Worm (Caenorhabditis elegans) whole organism, L1 larva: ENCODE measurements around the gene mboa-6.

ENCODE experiments used
- C16A3.4 ChIP-seq: fragments of 150-350 bp; optimal IDR thresholded peaks from 2 replicates; lab custom pipeline; 2014; ENCODE audit warnings: missing biosample characterization, missing genetic modification characterization
- C34B4.2 ChIP-seq: sonication (generic microtip); optimal IDR thresholded peaks from 2 replicates; lab custom pipeline; 2017; ENCODE audit warnings: mild to moderate bottlenecking, missing genetic modification characterization, missing compliant biosample characterization
- Y116A8C.19 ChIP-seq: sonication (generic microtip); optimal IDR thresholded peaks from 2 replicates; lab custom pipeline; 2016; ENCODE audit warnings: missing compliant biosample characterization, missing genetic modification characterization, borderline replicate concordance
- ceh-8 ChIP-seq: fragments of 200-800 bp; sonication (Bioruptor generic); optimal IDR thresholded peaks from 2 replicates; lab custom pipeline; 2018; ENCODE audit warnings: mild to moderate bottlenecking, missing genetic modification characterization, moderate library complexity, missing compliant biosample characterization
- ceh-88 ChIP-seq: fragments of 200-800 bp; sonication (Bioruptor generic); IDR thresholded peaks from 2 replicates; pipeline ENCODE4 v1.3.6; 2022; ENCODE audit warnings: missing genetic modification characterization, missing compliant biosample characterization
- ceh-90 ChIP-seq: sonication (generic microtip); optimal IDR thresholded peaks from 2 replicates; lab custom pipeline; 2016; ENCODE audit warnings: missing genetic modification characterization, missing compliant biosample characterization
- ces-1 ChIP-seq: fragments of 150-350 bp; optimal IDR thresholded peaks from 2 replicates; lab custom pipeline; 2014; ENCODE audit warnings: missing biosample characterization, missing genetic modification reagents, missing genetic modification characterization
- dpl-1 ChIP-seq, 3 experiments: fragments of 150-350 bp in 2 of 3; sonication (generic microtip) in 1 of 3; optimal IDR thresholded peaks; 2 replicates each; lab custom pipeline; 2014 to 2017; ENCODE audit warnings: missing biosample characterization in 3 of 3, missing genetic modification characterization in 3 of 3, missing genetic modification reagents in 3 of 3
- dsc-1 ChIP-seq: sonication (generic microtip); optimal IDR thresholded peaks from 2 replicates; lab custom pipeline; 2016; ENCODE audit warnings: mild to moderate bottlenecking, missing genetic modification characterization, missing compliant biosample characterization
- efl-1 ChIP-seq, 4 experiments: fragments of 150-350 bp; optimal IDR thresholded peaks in 3 of 4; peaks in 1 of 4; 1 replicate in 1 of 4; 2 replicates in 3 of 4; lab custom pipeline; 2014; ENCODE audit warnings: missing biosample characterization in 2 of 4, missing genetic modification characterization in 2 of 4, missing genetic modification reagents in 2 of 4
- efl-3 ChIP-seq: fragments of 200-800 bp; sonication (Bioruptor generic); optimal IDR thresholded peaks from 2 replicates; lab custom pipeline; 2018; ENCODE audit warnings: mild to moderate bottlenecking, missing genetic modification characterization, missing compliant biosample characterization
- fkh-10 ChIP-seq: sonication (generic microtip); optimal IDR thresholded peaks from 2 replicates; lab custom pipeline; 2017; ENCODE audit warnings: missing biosample characterization, missing genetic modification reagents, missing genetic modification characterization
- fkh-4 ChIP-seq: sonication (generic microtip); optimal IDR thresholded peaks from 2 replicates; lab custom pipeline; 2016; ENCODE audit warnings: missing compliant biosample characterization, missing genetic modification characterization, borderline replicate concordance
- fkh-8 ChIP-seq: sonication (generic microtip); optimal IDR thresholded peaks from 2 replicates; lab custom pipeline; 2016; ENCODE audit warnings: mild to moderate bottlenecking, missing genetic modification characterization, missing compliant biosample characterization
- hlh-17 ChIP-seq: fragments of 200-800 bp; sonication (Bioruptor generic); optimal IDR thresholded peaks from 2 replicates; lab custom pipeline; 2018; ENCODE audit warnings: missing genetic modification characterization, mild to moderate bottlenecking, missing compliant biosample characterization, moderate library complexity, borderline replicate concordance
- hlh-4 ChIP-seq: sonication (generic microtip); optimal IDR thresholded peaks from 2 replicates; lab custom pipeline; 2016; ENCODE audit warnings: mild to moderate bottlenecking, missing genetic modification characterization, missing compliant biosample characterization
- hpl-2 ChIP-seq: fragments of 150-350 bp; optimal IDR thresholded peaks from 2 replicates; lab custom pipeline; 2014; ENCODE audit warnings: missing biosample characterization, missing genetic modification reagents, missing genetic modification characterization
- isw-1 ChIP-seq: fragments of 200-800 bp; sonication (Bioruptor generic); IDR thresholded peaks from 2 replicates; pipeline ENCODE4 v1.3.6; 2022; ENCODE audit warnings: missing genetic modification characterization, missing compliant biosample characterization
- jun-1 ChIP-seq: fragments of 150-350 bp; optimal IDR thresholded peaks from 2 replicates; lab custom pipeline; 2014; ENCODE audit warnings: missing biosample characterization, missing genetic modification reagents, missing genetic modification characterization
- lin-13 ChIP-seq: fragments of 150-350 bp; optimal IDR thresholded peaks from 2 replicates; lab custom pipeline; 2014; ENCODE audit warnings: missing biosample characterization, missing genetic modification reagents, missing genetic modification characterization
- lin-14 ChIP-seq: fragments of 200-800 bp; sonication (Bioruptor generic); optimal IDR thresholded peaks from 2 replicates; lab custom pipeline; 2018; ENCODE audit warnings: mild to moderate bottlenecking, missing genetic modification characterization, moderate library complexity, missing compliant biosample characterization
- lin-15B ChIP-seq: fragments of 150-350 bp; sonication (generic microtip); optimal IDR thresholded peaks from 3 replicates; lab custom pipeline; 2014; ENCODE audit warnings: missing biosample characterization, missing genetic modification characterization
- lsy-2 ChIP-seq, 2 experiments: fragments of 150-350 bp; optimal IDR thresholded peaks; 2 replicates each; lab custom pipeline; 2014; ENCODE audit warnings: missing biosample characterization in 2 of 2, missing genetic modification characterization in 2 of 2
- mab-9 ChIP-seq: fragments of 200-800 bp; sonication (Bioruptor generic); IDR thresholded peaks from 2 replicates; pipeline ENCODE4 v1.3.6; 2022; ENCODE audit warnings: missing genetic modification reagents, missing genetic modification characterization, missing compliant biosample characterization
- mef-2 ChIP-seq: fragments of 150-350 bp; optimal IDR thresholded peaks from 2 replicates; lab custom pipeline; 2014; ENCODE audit warnings: missing biosample characterization, missing genetic modification characterization
- nhr-12 ChIP-seq: sonication (generic microtip); optimal IDR thresholded peaks from 2 replicates; lab custom pipeline; 2017; ENCODE audit warnings: missing biosample characterization, missing genetic modification characterization
- nhr-19 ChIP-seq: fragments of 200-800 bp; sonication (Bioruptor generic); conservative IDR thresholded peaks from 2 replicates; pipeline ENCODE4 v1.3.6; 2022; ENCODE audit warnings: missing genetic modification characterization, missing compliant biosample characterization
- nhr-237 ChIP-seq: fragments of 150-350 bp; optimal IDR thresholded peaks from 2 replicates; lab custom pipeline; 2014; ENCODE audit warnings: missing biosample characterization, missing genetic modification characterization
- nhr-71 ChIP-seq: sonication (generic microtip); optimal IDR thresholded peaks from 2 replicates; lab custom pipeline; 2016; ENCODE audit warnings: mild to moderate bottlenecking, missing genetic modification characterization, moderate library complexity, missing compliant biosample characterization
- nhr-76 ChIP-seq: sonication (generic microtip); optimal IDR thresholded peaks from 2 replicates; lab custom pipeline; 2017; ENCODE audit warnings: missing biosample characterization, missing genetic modification characterization
- nhr-77 ChIP-seq: fragments of 150-350 bp; optimal IDR thresholded peaks from 2 replicates; lab custom pipeline; 2014; ENCODE audit warnings: missing biosample characterization, missing genetic modification characterization
- nhr-84 ChIP-seq: sonication (generic microtip); optimal IDR thresholded peaks from 2 replicates; lab custom pipeline; 2017; ENCODE audit warnings: missing biosample characterization, missing genetic modification characterization
- nhr-85 ChIP-seq: sonication (generic microtip); peaks from one replicate; lab custom pipeline; 2016; ENCODE audit warnings: missing genetic modification characterization, inconsistent platforms, missing compliant biosample characterization
- pag-3 ChIP-seq: sonication (generic microtip); optimal IDR thresholded peaks from 2 replicates; lab custom pipeline; 2017; ENCODE audit warnings: missing genetic modification characterization, mild to moderate bottlenecking, missing compliant biosample characterization, antibody characterized with exemption, borderline replicate concordance; ENCODE audit not compliant: insufficient read depth
- swsn-7 ChIP-seq: sonication (generic microtip); optimal IDR thresholded peaks from 2 replicates; lab custom pipeline; 2016; ENCODE audit warnings: missing genetic modification characterization, missing compliant biosample characterization
- tbx-2 ChIP-seq: sonication (generic microtip); optimal IDR thresholded peaks from 2 replicates; lab custom pipeline; 2016; ENCODE audit warnings: missing genetic modification characterization, missing compliant biosample characterization
- tlp-1 ChIP-seq: fragments of 150-350 bp; optimal IDR thresholded peaks from 2 replicates; lab custom pipeline; 2014; ENCODE audit warnings: missing biosample characterization, missing genetic modification characterization
- unc-130 ChIP-seq: fragments of 150-350 bp; optimal IDR thresholded peaks from 2 replicates; lab custom pipeline; 2017; ENCODE audit warnings: missing biosample characterization, missing genetic modification characterization, inconsistent platforms
- unc-86 ChIP-seq: sonication (generic microtip); optimal IDR thresholded peaks from 2 replicates; lab custom pipeline; 2016; ENCODE audit warnings: missing genetic modification characterization, missing compliant biosample characterization
- vab-15 ChIP-seq: sonication (generic microtip); optimal IDR thresholded peaks from 2 replicates; lab custom pipeline; 2017; ENCODE audit warnings: missing genotype, mild to moderate bottlenecking, missing genetic modification characterization, missing compliant biosample characterization
- xbp-1 ChIP-seq: sonication (generic microtip); optimal IDR thresholded peaks from 2 replicates; lab custom pipeline; 2016; ENCODE audit warnings: missing genetic modification characterization, missing compliant biosample characterization
- ztf-4 ChIP-seq: fragments of 150-350 bp; optimal IDR thresholded peaks from 2 replicates; lab custom pipeline; 2014; ENCODE audit warnings: missing biosample characterization, missing genetic modification characterization

mboa-6 gene

DNA sequence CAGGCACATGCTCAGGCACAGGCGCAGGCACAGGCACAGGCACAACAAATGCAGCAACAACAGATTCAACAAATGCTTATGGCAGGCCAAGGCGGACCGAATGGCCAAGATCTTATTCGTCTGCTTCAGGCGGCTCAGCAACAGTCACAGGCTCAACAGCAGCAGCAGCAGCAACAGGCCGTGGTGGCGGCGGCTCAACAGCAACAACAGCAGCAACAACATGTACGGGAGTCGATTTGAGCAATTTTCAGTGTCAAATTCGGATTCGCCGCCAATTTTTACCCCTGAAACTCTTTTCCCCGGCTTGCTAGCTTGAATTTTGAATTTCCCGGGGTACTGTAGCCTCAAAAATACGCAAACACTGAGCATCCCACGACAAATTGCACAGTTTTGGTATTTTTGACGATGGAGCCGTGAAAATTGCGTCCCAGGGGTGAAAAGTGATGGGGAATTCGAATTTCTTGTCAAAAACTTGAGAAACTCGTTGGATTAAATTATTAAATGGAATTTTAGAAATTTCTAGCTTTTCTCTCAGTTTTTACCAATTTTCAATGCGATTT, 23.8 kb downstream of the mboa-6 start (continued):
- TF ChIP-seq pag-3 (tag; lab: Kevin White, UChicago): no peak

DNA sequence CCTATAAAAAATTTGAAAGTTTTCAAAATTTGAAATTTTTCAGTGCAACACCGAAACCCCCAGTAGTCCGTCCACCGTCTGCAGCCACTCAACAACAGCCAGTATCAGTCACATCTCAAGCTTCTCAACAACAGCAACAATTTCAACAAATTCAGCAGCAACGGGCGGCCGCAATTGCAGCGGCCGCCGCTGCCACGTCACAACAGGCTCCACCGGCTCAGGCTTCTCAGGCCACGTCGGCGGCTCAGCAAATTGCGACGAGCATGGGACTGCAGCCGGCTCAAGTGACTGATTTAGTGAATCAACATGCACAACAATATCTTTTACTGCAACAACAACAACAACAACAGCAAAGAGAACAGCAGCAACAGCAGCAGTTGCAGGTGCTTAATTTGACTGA, 27.6 kb downstream of the mboa-6 start:
- TF ChIP-seq nhr-77 (tag; lab: Kevin White, UChicago) (no peak), vab-15 (tag; lab: Kevin White, UChicago) (no peak), swsn-7 (tag; lab: Kevin White, UChicago) (no peak), fkh-10 (GFP tag; lab: Kevin White, UChicago) (no peak), C16A3.4 (no peak), nhr-76 (no peak), C34B4.2 (no peak), tlp-1 (tag; lab: Kevin White, UChicago) (no peak), mab-9 (no peak), xbp-1 (no peak), efl-1 (optimal IDR thresholded peaks at IDR 0.05; lab: Kevin White, UChicago) (no peak), efl-1 (GFP tag; optimal IDR thresholded peaks at IDR 0.05 in 1 of 2; lab: Kevin White, UChicago) (no peak), Y116A8C.19 (tag; lab: Kevin White, UChicago) (no peak), jun-1 (no peak), dpl-1 (GFP tag; optimal IDR thresholded peaks at IDR 0.05; lab: Kevin White, UChicago) (no peak), hpl-2 (no peak), dsc-1 (tag; lab: Kevin White, UChicago) (no peak), isw-1 (GFP tag; lab: Robert Waterston, UW) (no peak), ceh-88 (GFP tag; lab: Robert Waterston, UW) (no peak)

DNA sequence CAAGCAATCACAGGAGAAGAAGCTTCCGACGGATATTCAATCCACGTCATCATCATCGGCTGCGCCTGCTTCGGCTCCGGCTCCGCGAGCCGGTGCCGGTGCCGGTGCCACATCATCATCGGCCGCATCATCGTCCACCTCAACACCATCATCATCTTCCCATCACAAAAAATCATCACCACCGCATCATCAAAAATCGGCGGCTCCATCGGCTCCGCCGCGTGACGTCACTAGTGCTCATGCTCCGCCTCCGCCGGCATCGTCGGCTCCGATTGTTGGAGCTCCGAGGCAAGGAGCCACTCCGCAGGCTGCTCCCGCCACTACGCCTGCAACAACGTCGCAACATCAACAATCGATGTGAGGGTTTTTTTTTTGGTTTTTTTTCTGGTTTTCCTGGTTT, 29.7 kb downstream of the mboa-6 start:
- TF ChIP-seq dsc-1 (tag; lab: Kevin White, UChicago): no peak
- TF ChIP-seq lin-15B (tag; lab: Kevin White, UChicago): no peak
- TF ChIP-seq dpl-1 (GFP tag; optimal IDR thresholded peaks at IDR 0.05; lab: Kevin White, UChicago): no peak
- TF ChIP-seq hlh-17 (GFP tag; lab: Kevin White, UChicago): no peak
- TF ChIP-seq C34B4.2: no peak
- no peak for TF ChIP-seq nhr-85 (tag; lab: Kevin White, UChicago)
- TF ChIP-seq hlh-4 (tag; lab: Kevin White, UChicago): no peak
- no peak for TF ChIP-seq ceh-90 (tag; lab: Kevin White, UChicago)
- TF ChIP-seq tbx-2: no peak
- no peak for TF ChIP-seq nhr-76
- TF ChIP-seq ceh-8: no peak
- no peak for TF ChIP-seq efl-3 (GFP tag; lab: Kevin White, UChicago)
- TF ChIP-seq lin-14: no peak
- TF ChIP-seq nhr-237 (tag; lab: Kevin White, UChicago): no peak
- TF ChIP-seq unc-130 (tag; lab: Kevin White, UChicago): no peak
- no peak for TF ChIP-seq fkh-8
- TF ChIP-seq nhr-19: no peak
- no peak for TF ChIP-seq ztf-4 (tag; lab: Kevin White, UChicago)
- no peak for TF ChIP-seq nhr-84
- TF ChIP-seq mef-2 (tag; lab: Kevin White, UChicago): no peak

DNA sequence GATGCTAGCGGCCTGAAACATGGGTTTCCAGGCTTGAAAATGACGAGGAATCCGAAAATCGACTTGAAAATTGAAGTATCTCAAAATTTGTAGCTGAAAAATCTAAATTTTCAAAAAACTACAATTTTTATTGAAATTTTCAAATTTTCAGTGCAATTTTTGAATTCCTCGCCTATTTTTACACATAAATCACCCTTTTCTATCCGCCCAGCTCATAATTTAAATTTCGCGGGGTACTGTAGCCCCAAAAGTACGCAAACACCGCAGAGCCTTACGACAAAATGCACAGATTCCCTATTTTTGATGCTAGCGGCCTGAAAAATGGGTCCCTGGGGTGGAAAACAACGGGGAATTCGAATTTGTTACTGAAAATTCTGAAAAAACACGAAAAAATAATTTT, 30.2 kb downstream of the mboa-6 start:
- TF ChIP-seq jun-1: no peak
- TF ChIP-seq ces-1 (GFP tag; lab: Kevin White, UChicago): no peak
- TF ChIP-seq fkh-4 (tag; lab: Kevin White, UChicago): no peak
- no peak for TF ChIP-seq unc-86
- no peak for TF ChIP-seq nhr-71 (tag; lab: Kevin White, UChicago)
- TF ChIP-seq ztf-4 (tag; lab: Kevin White, UChicago): no peak
- TF ChIP-seq lsy-2 (tag; optimal IDR thresholded peaks at IDR 0.05; lab: Kevin White, UChicago): peak; percentile 17 to 63
- TF ChIP-seq lin-13: peak; percentile 48
- TF ChIP-seq nhr-12 (tag; lab: Kevin White, UChicago): no peak
